Worm (Caenorhabditis elegans) whole organism, L1 larva: ENCODE results near the gene C25H3.7.
"Not testable (repeated sequence)": the region's sequence is repeated elsewhere in the genome, so short reads cannot be mapped to it uniquely, and the experiment has no call there.

Experiments used
- C16A3.4 ChIP-seq: fragments of 150-350 bp; optimal IDR thresholded peaks from 2 replicates; lab custom pipeline; 2014; ENCODE audit warnings: missing biosample characterization, missing genetic modification characterization
- aly-2 ChIP-seq: fragments of 150-350 bp; optimal IDR thresholded peaks from 2 replicates; lab custom pipeline; 2014; ENCODE audit warnings: missing biosample characterization, missing genetic modification characterization
- blmp-1 ChIP-seq: fragments of 150-350 bp; optimal IDR thresholded peaks from 2 replicates; lab custom pipeline; 2014; ENCODE audit warnings: missing biosample characterization, missing genetic modification characterization
- ceh-63 ChIP-seq: fragments of 200-800 bp; sonication (Bioruptor generic); optimal IDR thresholded peaks from 2 replicates; lab custom pipeline; 2018; ENCODE audit warnings: mild to moderate bottlenecking, missing genetic modification characterization, missing compliant biosample characterization
- ceh-8 ChIP-seq: fragments of 200-800 bp; sonication (Bioruptor generic); optimal IDR thresholded peaks from 2 replicates; lab custom pipeline; 2018; ENCODE audit warnings: mild to moderate bottlenecking, missing genetic modification characterization, moderate library complexity, missing compliant biosample characterization
- ceh-82 ChIP-seq, 3 experiments: fragments of 150-350 bp in 1 of 3; sonication (generic microtip) in 2 of 3; optimal IDR thresholded peaks; 2 replicates each; lab custom pipeline; 2014 to 2017; ENCODE audit warnings: missing biosample characterization in 3 of 3, missing genetic modification characterization in 3 of 3
- ceh-88 ChIP-seq: fragments of 200-800 bp; sonication (Bioruptor generic); IDR thresholded peaks from 2 replicates; pipeline ENCODE4 v1.3.6; 2022; ENCODE audit warnings: missing genetic modification characterization, missing compliant biosample characterization
- ces-1 ChIP-seq: fragments of 150-350 bp; optimal IDR thresholded peaks from 2 replicates; lab custom pipeline; 2014; ENCODE audit warnings: missing biosample characterization, missing genetic modification reagents, missing genetic modification characterization
- dpl-1 ChIP-seq, 3 experiments: fragments of 150-350 bp in 2 of 3; sonication (generic microtip) in 1 of 3; optimal IDR thresholded peaks; 2 replicates each; lab custom pipeline; 2014 to 2017; ENCODE audit warnings: missing biosample characterization in 3 of 3, missing genetic modification characterization in 3 of 3, missing genetic modification reagents in 3 of 3
- efl-1 ChIP-seq, 4 experiments: fragments of 150-350 bp; optimal IDR thresholded peaks in 3 of 4; peaks in 1 of 4; 1 replicate in 1 of 4; 2 replicates in 3 of 4; lab custom pipeline; 2014; ENCODE audit warnings: missing biosample characterization in 2 of 4, missing genetic modification characterization in 2 of 4, missing genetic modification reagents in 2 of 4
- efl-3 ChIP-seq: fragments of 200-800 bp; sonication (Bioruptor generic); optimal IDR thresholded peaks from 2 replicates; lab custom pipeline; 2018; ENCODE audit warnings: mild to moderate bottlenecking, missing genetic modification characterization, missing compliant biosample characterization
- egl-13 ChIP-seq: sonication (generic microtip); optimal IDR thresholded peaks from 2 replicates; lab custom pipeline; 2016; ENCODE audit warnings: missing genotype, missing genetic modification reagents, missing genetic modification characterization, missing compliant biosample characterization
- fkh-4 ChIP-seq: sonication (generic microtip); optimal IDR thresholded peaks from 2 replicates; lab custom pipeline; 2016; ENCODE audit warnings: missing compliant biosample characterization, missing genetic modification characterization, borderline replicate concordance
- hlh-17 ChIP-seq: fragments of 200-800 bp; sonication (Bioruptor generic); optimal IDR thresholded peaks from 2 replicates; lab custom pipeline; 2018; ENCODE audit warnings: missing genetic modification characterization, mild to moderate bottlenecking, missing compliant biosample characterization, moderate library complexity, borderline replicate concordance
- lin-13 ChIP-seq: fragments of 150-350 bp; optimal IDR thresholded peaks from 2 replicates; lab custom pipeline; 2014; ENCODE audit warnings: missing biosample characterization, missing genetic modification reagents, missing genetic modification characterization
- lin-14 ChIP-seq: fragments of 200-800 bp; sonication (Bioruptor generic); optimal IDR thresholded peaks from 2 replicates; lab custom pipeline; 2018; ENCODE audit warnings: mild to moderate bottlenecking, missing genetic modification characterization, moderate library complexity, missing compliant biosample characterization
- lin-15B ChIP-seq: fragments of 150-350 bp; sonication (generic microtip); optimal IDR thresholded peaks from 3 replicates; lab custom pipeline; 2014; ENCODE audit warnings: missing biosample characterization, missing genetic modification characterization
- lin-35 ChIP-seq, 2 experiments: fragments of 150-350 bp; optimal IDR thresholded peaks; 2 replicates each; lab custom pipeline; 2014; ENCODE audit warnings: missing biosample characterization in 2 of 2, missing genetic modification characterization in 2 of 2, missing genetic modification reagents in 2 of 2
- lin-39 ChIP-seq: fragments of 150-350 bp; optimal IDR thresholded peaks from 2 replicates; lab custom pipeline; 2014; ENCODE audit warnings: missing biosample characterization, missing genetic modification reagents, missing genetic modification characterization
- lsy-2 ChIP-seq, 2 experiments: fragments of 150-350 bp; optimal IDR thresholded peaks; 2 replicates each; lab custom pipeline; 2014; ENCODE audit warnings: missing biosample characterization in 2 of 2, missing genetic modification characterization in 2 of 2
- mef-2 ChIP-seq: fragments of 150-350 bp; optimal IDR thresholded peaks from 2 replicates; lab custom pipeline; 2014; ENCODE audit warnings: missing biosample characterization, missing genetic modification characterization
- nhr-12 ChIP-seq: sonication (generic microtip); optimal IDR thresholded peaks from 2 replicates; lab custom pipeline; 2017; ENCODE audit warnings: missing biosample characterization, missing genetic modification characterization
- nhr-19 ChIP-seq: fragments of 200-800 bp; sonication (Bioruptor generic); conservative IDR thresholded peaks from 2 replicates; pipeline ENCODE4 v1.3.6; 2022; ENCODE audit warnings: missing genetic modification characterization, missing compliant biosample characterization
- nhr-20 ChIP-seq: sonication (generic microtip); optimal IDR thresholded peaks from 2 replicates; lab custom pipeline; 2016; ENCODE audit warnings: mild to moderate bottlenecking, missing genetic modification characterization, missing compliant biosample characterization
- skn-1 ChIP-seq: fragments of 150-350 bp; optimal IDR thresholded peaks from 2 replicates; lab custom pipeline; 2014; ENCODE audit warnings: missing biosample characterization, missing genetic modification characterization
- snu-23 ChIP-seq: sonication (generic microtip); optimal IDR thresholded peaks from 2 replicates; lab custom pipeline; 2016; ENCODE audit warnings: missing genetic modification characterization, missing compliant biosample characterization
- sox-4 ChIP-seq: sonication (generic microtip); optimal IDR thresholded peaks from 2 replicates; lab custom pipeline; 2016; ENCODE audit warnings: missing genetic modification characterization, missing compliant biosample characterization
- sup-37 ChIP-seq: fragments of 200-800 bp; sonication (Bioruptor generic); optimal IDR thresholded peaks from 2 replicates; lab custom pipeline; 2018; ENCODE audit warnings: mild to moderate bottlenecking, missing genetic modification characterization, missing compliant biosample characterization
- tlp-1 ChIP-seq: fragments of 150-350 bp; optimal IDR thresholded peaks from 2 replicates; lab custom pipeline; 2014; ENCODE audit warnings: missing biosample characterization, missing genetic modification characterization
- unc-130 ChIP-seq: fragments of 150-350 bp; optimal IDR thresholded peaks from 2 replicates; lab custom pipeline; 2017; ENCODE audit warnings: missing biosample characterization, missing genetic modification characterization, inconsistent platforms
- unc-62 ChIP-seq: fragments of 150-350 bp; optimal IDR thresholded peaks from 2 replicates; lab custom pipeline; 2014; ENCODE audit warnings: missing biosample characterization, missing genetic modification reagents, missing genetic modification characterization
- unc-98 ChIP-seq: fragments of 200-800 bp; sonication (Bioruptor generic); IDR thresholded peaks from 2 replicates; pipeline ENCODE4 v1.3.6; 2022; ENCODE audit warnings: missing genetic modification characterization, missing compliant biosample characterization
- zip-4 ChIP-seq: fragments of 200-800 bp; sonication (Bioruptor generic); optimal IDR thresholded peaks from 2 replicates; lab custom pipeline; 2018; ENCODE audit warnings: mild to moderate bottlenecking, missing genetic modification characterization, moderate library complexity, missing compliant biosample characterization

Gene C25H3.7

DNA sequence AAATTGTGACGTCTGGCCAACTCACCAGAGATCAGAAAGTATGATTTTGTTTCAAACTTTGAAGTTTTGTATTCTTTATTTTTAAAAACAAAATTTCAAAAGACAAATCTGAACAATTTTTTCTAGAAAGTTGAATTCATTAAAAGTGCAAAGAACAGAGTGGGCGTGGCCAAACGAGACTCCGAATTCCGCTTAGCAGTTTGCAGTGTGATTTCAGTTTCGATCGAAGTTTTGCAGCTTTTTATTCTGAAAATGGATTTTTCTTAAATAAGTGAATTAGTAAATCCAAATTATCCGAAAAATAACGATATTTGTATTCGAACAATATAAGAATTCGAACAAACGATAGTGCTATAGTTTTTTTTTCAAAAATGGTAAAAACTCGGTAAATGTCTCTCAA lies 35.3 kb downstream of the C25H3.7 start:
- no peak for TF ChIP-seq lin-15B
- TF ChIP-seq nhr-12, result no peak
- TF ChIP-seq ceh-63 (GFP tag; lab: Kevin White, UChicago), result no peak
- no peak for TF ChIP-seq unc-98 (GFP tag; lab: Robert Waterston, UW)
- peak in 1 of 3 experiments; percentile 30 for TF ChIP-seq dpl-1 (GFP tag; optimal IDR thresholded peaks at IDR 0.05; lab: Kevin White, UChicago)
- peak; percentile 12 for TF ChIP-seq blmp-1 (tag; lab: Kevin White, UChicago)
- no peak for TF ChIP-seq zip-4 (GFP tag; lab: Kevin White, UChicago)
- no peak for TF ChIP-seq unc-130 (tag; lab: Kevin White, UChicago)
- TF ChIP-seq ceh-8, result no peak
- TF ChIP-seq fkh-4 (tag; lab: Kevin White, UChicago), result no peak
- TF ChIP-seq efl-1 (optimal IDR thresholded peaks at IDR 0.05; lab: Kevin White, UChicago), result no peak
- TF ChIP-seq efl-1 (GFP tag; optimal IDR thresholded peaks at IDR 0.05 in 1 of 2; lab: Kevin White, UChicago), result peak in 1 of 2 experiments; percentile 54
- no peak for TF ChIP-seq sox-4 (tag; lab: Kevin White, UChicago)
- no peak for TF ChIP-seq ceh-82 (tag; optimal IDR thresholded peaks at IDR 0.05; lab: Kevin White, UChicago)
- TF ChIP-seq egl-13 (tag; lab: Kevin White, UChicago), result no peak
- peak in 1 of 2 experiments; percentile 5 for TF ChIP-seq lin-35 (GFP tag; optimal IDR thresholded peaks at IDR 0.05; lab: Kevin White, UChicago)
- TF ChIP-seq nhr-20 (tag; lab: Kevin White, UChicago), result no peak
- no peak for TF ChIP-seq tlp-1 (tag; lab: Kevin White, UChicago)
- TF ChIP-seq skn-1 (tag; lab: Kevin White, UChicago), result no peak
- TF ChIP-seq sup-37, result no peak
- no peak for TF ChIP-seq aly-2 (tag; lab: Kevin White, UChicago)
- no peak for TF ChIP-seq C16A3.4
- TF ChIP-seq unc-62 (GFP tag; lab: Kevin White, UChicago), result no peak
- no peak for TF ChIP-seq lin-39 (tag; lab: Kevin White, UChicago)
- peak in 1 of 2 experiments; percentile 52 for TF ChIP-seq lsy-2 (tag; optimal IDR thresholded peaks at IDR 0.05; lab: Kevin White, UChicago)
- no peak for TF ChIP-seq nhr-19
- TF ChIP-seq, all 84 proteins: peak for 5

DNA sequence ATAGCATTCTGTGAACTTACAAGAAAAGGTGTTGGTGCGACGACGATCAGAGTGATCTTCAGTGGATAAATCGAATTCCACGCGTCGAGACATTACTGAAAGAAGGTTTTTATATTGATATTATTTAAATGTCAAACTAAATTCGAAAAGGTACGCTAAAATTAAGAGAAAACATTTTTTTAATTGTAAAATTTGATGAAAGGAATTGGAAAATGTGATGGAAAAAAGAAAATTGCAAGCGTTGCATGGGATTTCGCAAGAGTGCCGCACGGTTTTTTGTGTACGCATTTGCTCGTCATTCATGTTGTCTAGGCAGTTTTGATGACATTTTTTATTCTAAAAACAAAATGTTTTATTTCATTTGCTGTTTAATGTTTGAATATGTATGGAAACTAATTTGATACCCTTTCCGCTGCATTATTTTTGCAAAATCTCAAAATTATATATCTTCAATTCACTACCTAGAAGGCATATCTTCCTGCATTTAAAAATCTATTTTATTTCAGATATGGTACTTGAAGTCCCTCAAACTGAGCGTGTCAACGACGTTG lies 37.8 kb downstream of the C25H3.7 start, which contains the start of the genes F59E12.6 and npl-4.1:
Gene F59E12.6, minus strand, starts transcription at position 101 of the 551 bp plus-strand sequence.
Gene npl-4.1, plus strand, starts transcription at position 501 of the 551 bp plus-strand sequence.
- TF ChIP-seq blmp-1 (tag; lab: Kevin White, UChicago); C16A3.4; ceh-88 (GFP tag; lab: Robert Waterston, UW): not testable (repeated sequence)

DNA sequence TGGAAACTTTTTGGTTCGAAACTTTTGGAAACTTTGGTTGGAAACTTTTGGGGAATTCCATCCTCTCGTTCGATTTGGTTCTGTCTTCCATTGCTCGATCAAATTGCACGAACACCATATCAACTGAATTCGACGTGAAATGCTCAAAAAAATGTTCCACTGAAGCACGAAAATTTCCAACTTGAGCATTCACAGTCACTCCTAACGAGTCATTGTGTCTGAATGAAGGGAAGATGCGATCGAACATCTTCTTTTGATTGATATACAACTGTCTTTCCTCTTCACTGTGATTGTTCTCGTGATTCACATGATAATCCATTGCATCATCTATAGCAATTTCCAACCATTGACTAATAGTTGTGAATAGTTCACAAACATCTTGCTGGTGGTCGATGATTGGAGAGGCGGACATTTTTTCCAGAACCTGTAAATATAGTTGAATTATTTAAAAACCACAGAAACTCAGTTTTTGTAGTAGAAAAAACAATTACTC lies 40.4 kb downstream of the C25H3.7 start, which contains the start of gene F59E12.15:
Gene F59E12.15, minus strand, starts transcription at position 51 of the 493 bp plus-strand sequence.
- no peak for TF ChIP-seq efl-3 (GFP tag; lab: Kevin White, UChicago)
- no peak for TF ChIP-seq lin-15B
- no peak for TF ChIP-seq snu-23 (GFP tag; lab: Kevin White, UChicago)
- TF ChIP-seq mef-2 (tag; lab: Kevin White, UChicago), result no peak
- TF ChIP-seq lin-13, result no peak
- no peak for TF ChIP-seq hlh-17 (GFP tag; lab: Kevin White, UChicago)
- TF ChIP-seq lin-14 (GFP tag; lab: Kevin White, UChicago), result no peak

DNA sequence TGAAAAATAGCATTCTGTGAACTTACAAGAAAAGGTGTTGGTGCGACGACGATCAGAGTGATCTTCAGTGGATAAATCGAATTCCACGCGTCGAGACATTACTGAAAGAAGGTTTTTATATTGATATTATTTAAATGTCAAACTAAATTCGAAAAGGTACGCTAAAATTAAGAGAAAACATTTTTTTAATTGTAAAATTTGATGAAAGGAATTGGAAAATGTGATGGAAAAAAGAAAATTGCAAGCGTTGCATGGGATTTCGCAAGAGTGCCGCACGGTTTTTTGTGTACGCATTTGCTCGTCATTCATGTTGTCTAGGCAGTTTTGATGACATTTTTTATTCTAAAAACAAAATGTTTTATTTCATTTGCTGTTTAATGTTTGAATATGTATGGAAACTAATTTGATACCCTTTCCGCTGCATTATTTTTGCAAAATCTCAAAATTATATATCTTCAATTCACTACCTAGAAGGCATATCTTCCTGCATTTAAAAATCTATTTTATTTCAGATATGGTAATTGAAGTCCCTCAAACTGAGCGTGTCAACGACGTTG lies 46.3 kb downstream of the C25H3.7 start, which contains the start of the genes eif-3.L and npl-4.2:
Gene eif-3.L, minus strand, starts transcription at position 101 of the 557 bp plus-strand sequence.
Gene npl-4.2, plus strand, starts transcription at position 507 of the 557 bp plus-strand sequence.
- TF ChIP-seq lsy-2 (tag; optimal IDR thresholded peaks at IDR 0.05; lab: Kevin White, UChicago); blmp-1 (tag; lab: Kevin White, UChicago); ces-1 (GFP tag; lab: Kevin White, UChicago): not testable (repeated sequence)
- TF ChIP-seq, all 84 proteins: peak for 0; not testable (repeated sequence) for 84
